Worm (Caenorhabditis elegans) whole organism, young adult: ENCODE data around the gene F41H10.1.

Experiments
- B0336.3 ChIP-seq: fragments of 200-800 bp; sonication (Bioruptor generic); IDR thresholded peaks from 2 replicates; pipeline ENCODE4 v1.3.6; 2022; ENCODE audit warnings: missing genetic modification characterization, missing compliant biosample characterization
- F23B12.7 ChIP-seq: sonication (generic microtip); optimal IDR thresholded peaks from 2 replicates; lab custom pipeline; 2017; ENCODE audit warnings: missing genetic modification characterization, mild to moderate bottlenecking, missing compliant biosample characterization, antibody characterized with exemption, moderate library complexity; ENCODE audit not compliant: insufficient read depth
- F52B5.7 ChIP-seq: sonication (generic microtip); optimal IDR thresholded peaks from 2 replicates; lab custom pipeline; 2016; ENCODE audit warnings: mild to moderate bottlenecking, missing genetic modification characterization, missing compliant biosample characterization
- K11D2.4 ChIP-seq: fragments of 200-800 bp; sonication (Bioruptor generic); IDR thresholded peaks from 2 replicates; pipeline ENCODE4 v1.3.6; 2022; ENCODE audit warnings: missing genetic modification reagents, missing genetic modification characterization, missing compliant biosample characterization
- T26A5.8 ChIP-seq: sonication (generic microtip); optimal IDR thresholded peaks from 2 replicates; lab custom pipeline; 2016; ENCODE audit warnings: missing genetic modification characterization, missing compliant biosample characterization
- Y53F4B.3 ChIP-seq: fragments of 200-800 bp; sonication (Bioruptor generic); IDR thresholded peaks from 2 replicates; pipeline ENCODE4 v1.3.6; 2022; ENCODE audit warnings: missing genetic modification reagents, missing genetic modification characterization, missing compliant biosample characterization
- Y53G8AR.9 ChIP-seq: fragments of 200-800 bp; sonication (Bioruptor generic); conservative IDR thresholded peaks from 2 replicates; pipeline ENCODE4 v1.3.6; 2022; ENCODE audit warnings: missing genetic modification reagents, missing genetic modification characterization, missing compliant biosample characterization
- Y56A3A.18 ChIP-seq: fragments of 200-800 bp; sonication (Bioruptor generic); IDR thresholded peaks from 2 replicates; pipeline ENCODE4 v1.3.6; 2022; ENCODE audit warnings: missing genetic modification reagents, missing genetic modification characterization, missing compliant biosample characterization
- aptf-2 ChIP-seq: fragments of 200-800 bp; sonication (Bioruptor generic); conservative IDR thresholded peaks from 2 replicates; pipeline ENCODE4 v1.3.6; 2022; ENCODE audit warnings: missing genetic modification reagents, missing genetic modification characterization, missing compliant biosample characterization
- aptf-3 ChIP-seq: fragments of 200-800 bp; sonication (Bioruptor generic); IDR thresholded peaks from 2 replicates; pipeline ENCODE4 v1.3.6; 2022; ENCODE audit warnings: missing genetic modification characterization, missing compliant biosample characterization
- athp-1 ChIP-seq: sonication (generic microtip); optimal IDR thresholded peaks from 2 replicates; lab custom pipeline; 2017; ENCODE audit warnings: mild to moderate bottlenecking, missing genetic modification characterization, missing compliant biosample characterization
- attf-5 ChIP-seq: fragments of 200-800 bp; sonication (Bioruptor generic); optimal IDR thresholded peaks from 2 replicates; lab custom pipeline; 2018; ENCODE audit warnings: mild to moderate bottlenecking, missing genetic modification characterization, missing compliant biosample characterization
- bed-1 ChIP-seq: fragments of 200-800 bp; sonication (Bioruptor generic); IDR thresholded peaks from 2 replicates; pipeline ENCODE4 v1.3.6; 2022; ENCODE audit warnings: missing genetic modification reagents, missing genetic modification characterization, missing compliant biosample characterization
- ceh-27 ChIP-seq: fragments of 200-800 bp; sonication (Bioruptor generic); optimal IDR thresholded peaks from 2 replicates; lab custom pipeline; 2018; ENCODE audit warnings: mild to moderate bottlenecking, missing genetic modification characterization, moderate library complexity, missing compliant biosample characterization
- dox-1 ChIP-seq: fragments of 200-800 bp; sonication (Bioruptor generic); IDR thresholded peaks from 2 replicates; pipeline ENCODE4 v1.3.6; 2022; ENCODE audit warnings: missing genetic modification reagents, missing genetic modification characterization, missing compliant biosample characterization
- efl-1 ChIP-seq: fragments of 150-350 bp; optimal IDR thresholded peaks from 2 replicates; lab custom pipeline; 2014; ENCODE audit warnings: missing biosample characterization, missing genetic modification reagents, missing genetic modification characterization
- egl-18 ChIP-seq: fragments of 200-800 bp; sonication (Bioruptor generic); IDR thresholded peaks from 2 replicates; pipeline ENCODE4 v1.3.6; 2022; ENCODE audit warnings: missing genetic modification reagents, missing genetic modification characterization, missing compliant biosample characterization
- egl-44 ChIP-seq: fragments of 200-800 bp; sonication (Bioruptor generic); IDR thresholded peaks from 2 replicates; pipeline ENCODE4 v1.3.6; 2022; ENCODE audit warnings: missing genetic modification reagents, missing genetic modification characterization, missing compliant biosample characterization
- ekl-4 ChIP-seq: fragments of 200-800 bp; sonication (Bioruptor generic); IDR thresholded peaks from 2 replicates; pipeline ENCODE4 v1.3.6; 2022; ENCODE audit warnings: missing genetic modification reagents, missing genetic modification characterization, missing compliant biosample characterization
- gei-17 ChIP-seq: fragments of 200-800 bp; sonication (Bioruptor generic); optimal IDR thresholded peaks from 2 replicates; lab custom pipeline; 2018; ENCODE audit warnings: mild to moderate bottlenecking, missing genetic modification characterization, missing compliant biosample characterization
- him-1 ChIP-seq: sonication (generic microtip); optimal IDR thresholded peaks from 2 replicates; lab custom pipeline; 2016; ENCODE audit warnings: missing genotype, missing genetic modification reagents, missing genetic modification characterization, missing compliant biosample characterization
- hmg-1.2 ChIP-seq: fragments of 200-800 bp; sonication (Bioruptor generic); IDR thresholded peaks from 2 replicates; pipeline ENCODE4 v1.3.6; 2022; ENCODE audit warnings: missing genetic modification reagents, missing genetic modification characterization, missing compliant biosample characterization
- let-607 ChIP-seq, 2 experiments: fragments of 200-800 bp in 1 of 2; sonication (Bioruptor generic) in 1 of 2; sonication (generic microtip) in 1 of 2; optimal IDR thresholded peaks; 2 replicates each; lab custom pipeline; 2016 to 2018; ENCODE audit warnings: mild to moderate bottlenecking in 2 of 2, missing compliant biosample characterization in 2 of 2, missing genetic modification characterization in 2 of 2, moderate library complexity in 2 of 2, missing genotype in 1 of 2
- lin-35 ChIP-seq, 3 experiments: fragments of 150-350 bp in 2 of 3; sonication (generic microtip) in 1 of 3; optimal IDR thresholded peaks; 2 replicates each; lab custom pipeline; 2014 to 2018; ENCODE audit warnings: missing biosample characterization in 3 of 3, missing genetic modification characterization in 3 of 3, missing genetic modification reagents in 3 of 3
- lsy-27 ChIP-seq: sonication (generic microtip); optimal IDR thresholded peaks from 2 replicates; lab custom pipeline; 2017; ENCODE audit warnings: missing genetic modification characterization, mild to moderate bottlenecking, missing compliant biosample characterization, antibody characterized with exemption, missing genotype, borderline replicate concordance; ENCODE audit not compliant: insufficient read depth
- madf-10 ChIP-seq: sonication (generic microtip); optimal IDR thresholded peaks from 2 replicates; lab custom pipeline; 2016; ENCODE audit warnings: mild to moderate bottlenecking, missing genetic modification characterization, missing compliant biosample characterization
- madf-6 ChIP-seq: fragments of 200-800 bp; sonication (Bioruptor generic); IDR thresholded peaks from 2 replicates; pipeline ENCODE4 v1.3.6; 2022; ENCODE audit warnings: missing genetic modification reagents, missing genetic modification characterization, missing compliant biosample characterization
- mcd-1 ChIP-seq: fragments of 200-800 bp; sonication (Bioruptor generic); IDR thresholded peaks from 2 replicates; pipeline ENCODE4 v1.3.6; 2022; ENCODE audit warnings: missing genetic modification reagents, missing genetic modification characterization, missing compliant biosample characterization
- nfya-2 ChIP-seq: fragments of 200-800 bp; sonication (Bioruptor generic); IDR thresholded peaks from 2 replicates; pipeline ENCODE4 v1.3.6; 2022; ENCODE audit warnings: missing genetic modification reagents, missing genetic modification characterization, missing compliant biosample characterization
- nfyb-1 ChIP-seq: fragments of 200-800 bp; sonication (Bioruptor generic); IDR thresholded peaks from 2 replicates; pipeline ENCODE4 v1.3.6; 2022; ENCODE audit warnings: missing genetic modification reagents, missing genetic modification characterization, missing compliant biosample characterization
- nhr-80 ChIP-seq: sonication (generic microtip); optimal IDR thresholded peaks from 2 replicates; lab custom pipeline; 2016; ENCODE audit warnings: missing genetic modification characterization, missing compliant biosample characterization
- pbrm-1 ChIP-seq: fragments of 200-800 bp; sonication (Bioruptor generic); IDR thresholded peaks from 2 replicates; pipeline ENCODE4 v1.3.6; 2022; ENCODE audit warnings: missing genetic modification reagents, missing genetic modification characterization, missing compliant biosample characterization
- rcor-1 ChIP-seq: fragments of 200-800 bp; sonication (Bioruptor generic); IDR thresholded peaks from 2 replicates; pipeline ENCODE4 v1.3.6; 2022; ENCODE audit warnings: missing genetic modification reagents, missing genetic modification characterization, missing compliant biosample characterization
- rec-8 ChIP-seq, 2 experiments: sonication (generic microtip); optimal IDR thresholded peaks; 2 replicates each; lab custom pipeline; 2016; ENCODE audit warnings: mild to moderate bottlenecking in 2 of 2, missing genetic modification characterization in 2 of 2, missing genetic modification reagents in 2 of 2, missing genotype in 2 of 2, missing biosample characterization in 1 of 2, missing compliant biosample characterization in 1 of 2, moderate library complexity in 1 of 2
- snpc-1.1 ChIP-seq: sonication (generic microtip); optimal IDR thresholded peaks from 2 replicates; lab custom pipeline; 2017; ENCODE audit warnings: missing genetic modification characterization, mild to moderate bottlenecking, missing compliant biosample characterization, antibody characterized with exemption, moderate library complexity, missing genotype, missing genetic modification reagents; ENCODE audit not compliant: insufficient read depth
- snpc-1.3 ChIP-seq: sonication (generic microtip); optimal IDR thresholded peaks from 2 replicates; lab custom pipeline; 2017; ENCODE audit warnings: missing genetic modification characterization, mild to moderate bottlenecking, missing compliant biosample characterization, antibody characterized with exemption, moderate library complexity, missing genotype, missing genetic modification reagents; ENCODE audit not compliant: insufficient read depth
- snpc-3.4 ChIP-seq: sonication (generic microtip); optimal IDR thresholded peaks from 2 replicates; lab custom pipeline; 2017; ENCODE audit warnings: missing genetic modification characterization, mild to moderate bottlenecking, missing compliant biosample characterization, antibody characterized with exemption, moderate library complexity, missing genotype, missing genetic modification reagents
- snpc-4 ChIP-seq, 5 experiments: fragments of 150-350 bp in 1 of 5; sonication (generic microtip) in 4 of 5; optimal IDR thresholded peaks; 2 replicates each; lab custom pipeline; 2014 to 2018; ENCODE audit warnings: missing genetic modification characterization in 5 of 5, missing biosample characterization in 3 of 5, antibody characterized with exemption in 2 of 5, mild to moderate bottlenecking in 2 of 5, missing compliant biosample characterization in 2 of 5, missing genotype in 2 of 5, moderate library complexity in 2 of 5, missing genetic modification reagents in 1 of 5
- sptf-2 ChIP-seq: fragments of 200-800 bp; sonication (Bioruptor generic); optimal IDR thresholded peaks from 2 replicates; lab custom pipeline; 2018; ENCODE audit warnings: mild to moderate bottlenecking, missing genetic modification characterization, missing compliant biosample characterization
- tbp1 ChIP-seq: fragments of 200-800 bp; sonication (Bioruptor generic); optimal IDR thresholded peaks from 2 replicates; lab custom pipeline; 2018; ENCODE audit warnings: mild to moderate bottlenecking, missing genetic modification characterization, missing compliant biosample characterization
- unc-130 ChIP-seq: sonication (generic microtip); optimal IDR thresholded peaks from 2 replicates; lab custom pipeline; 2016; ENCODE audit warnings: missing genetic modification reagents, missing genetic modification characterization, missing compliant biosample characterization
- unc-62 ChIP-seq: fragments of 150-350 bp; optimal IDR thresholded peaks from 2 replicates; lab custom pipeline; 2014; ENCODE audit warnings: missing biosample characterization, missing genetic modification reagents, missing genetic modification characterization
- zim-3 ChIP-seq: sonication (generic microtip); optimal IDR thresholded peaks from 2 replicates; lab custom pipeline; 2017; ENCODE audit warnings: mild to moderate bottlenecking, missing genetic modification characterization, moderate library complexity, missing compliant biosample characterization
- ztf-18 ChIP-seq: sonication (generic microtip); optimal IDR thresholded peaks from 2 replicates; lab custom pipeline; 2016; ENCODE audit warnings: missing genotype, mild to moderate bottlenecking, missing genetic modification characterization, missing compliant biosample characterization

F41H10.1 gene

ce11 chrIV:5360533-5360932 is 22.2 kb upstream of the F41H10.1 start, which contains the start of gene F41H10.5:
Gene F41H10.5, plus strand, starts transcription at chrIV:5360907.
- TF ChIP-seq F23B12.7 (no peak), him-1 (tag; lab: Kevin White, UChicago) (no peak), madf-10 (tag; lab: Kevin White, UChicago) (no peak), zim-3 (no peak), sptf-2 (GFP tag; lab: Kevin White, UChicago) (no peak), B0336.3 (no peak), rec-8 (tag; optimal IDR thresholded peaks at IDR 0.05; lab: Kevin White, UChicago) (no peak), lin-35 (GFP tag; optimal IDR thresholded peaks at IDR 0.05; lab: Kevin White, UChicago) (no peak), rcor-1 (no peak), nfya-2 (no peak), unc-130 (GFP tag; lab: Kevin White, UChicago) (no peak), aptf-3 (GFP tag; lab: Robert Waterston, UW) (no peak), Y53F4B.3 (GFP tag; lab: Robert Waterston, UW) (no peak), bed-1 (GFP tag; lab: Robert Waterston, UW) (no peak), egl-18 (no peak)
- TF ChIP-seq, all 124 proteins: peak for 0

- TF ChIP-seq unc-62 (GFP tag; lab: Kevin White, UChicago) (no peak), T26A5.8 (tag; lab: Kevin White, UChicago) (no peak), snpc-3.4 (peak; percentile 78), snpc-1.1 (tag; lab: Kevin White, UChicago) (peak; percentile 65), nhr-80 (tag; lab: Kevin White, UChicago) (peak; percentile 20), snpc-1.3 (tag; lab: Kevin White, UChicago) (peak; percentile 47), snpc-4 (GFP tag; optimal IDR thresholded peaks at IDR 0.05; lab: Kevin White, UChicago) (no peak), snpc-4 (tag; optimal IDR thresholded peaks at IDR 0.05; lab: Kevin White, UChicago) (peak; percentile 33 to 86 (median 68)), athp-1 (tag; lab: Kevin White, UChicago) (peak; percentile 64), K11D2.4 (0 out of 2 replicates have a peak, but pooled peaks have one; percentile 13), lsy-27 (tag; lab: Kevin White, UChicago) (peak; percentile 4), let-607 (tag; optimal IDR thresholded peaks at IDR 0.05; lab: Kevin White, UChicago) (peak in 1 of 2 experiments; percentile 9), efl-1 (GFP tag; lab: Kevin White, UChicago) (peak; percentile 34), ztf-18 (tag; lab: Kevin White, UChicago) (peak; percentile 39), nfyb-1 (peak; percentile 40; the same call in 1 of the 2 replicates), unc-130 (GFP tag; lab: Kevin White, UChicago) (peak; percentile 55), ceh-27 (peak; percentile 92), Y56A3A.18 (GFP tag; lab: Robert Waterston, UW) (no peak), gei-17 (no peak), pbrm-1 (GFP tag; lab: Robert Waterston, UW) (peak; percentile 31; the same call in 1 of the 2 replicates), ekl-4 (GFP tag; lab: Robert Waterston, UW) (peak; percentile 55; the same call in 1 of the 2 replicates), attf-5 (peak; percentile 86), hmg-1.2 (no peak; the same call in 1 of the 2 replicates), aptf-2 (GFP tag; lab: Robert Waterston, UW) (no peak), dox-1 (GFP tag; lab: Robert Waterston, UW) (peak; percentile 84), F23B12.7 (peak; percentile 4), mcd-1 (GFP tag; lab: Robert Waterston, UW) (peak; percentile 77), tbp1 (GFP tag; lab: Kevin White, UChicago) (peak; percentile 56), Y53G8AR.9 (GFP tag; lab: Robert Waterston, UW) (no peak), madf-6 (GFP tag; lab: Robert Waterston, UW) (peak; percentile 59; the same call in 1 of the 2 replicates), madf-10 (tag; lab: Kevin White, UChicago) (peak; percentile 12), F52B5.7 (tag; lab: Kevin White, UChicago) (no peak), egl-44 (GFP tag; lab: Robert Waterston, UW) (no peak), sptf-2 (GFP tag; lab: Kevin White, UChicago) (no peak)
These were observed 18.5 kb upstream of the F41H10.1 start, which contains the start of the genes hda-6 and F41H10.4 for ce11 chrIV:5364135-5364609. Gene hda-6, minus strand, starts transcription at chrIV:5364306. Gene F41H10.4, plus strand, starts transcription at chrIV:5364559.
